Worm (Caenorhabditis elegans): ENCODE measurements around the gene acs-15.

Gene acs-15

DNA sequence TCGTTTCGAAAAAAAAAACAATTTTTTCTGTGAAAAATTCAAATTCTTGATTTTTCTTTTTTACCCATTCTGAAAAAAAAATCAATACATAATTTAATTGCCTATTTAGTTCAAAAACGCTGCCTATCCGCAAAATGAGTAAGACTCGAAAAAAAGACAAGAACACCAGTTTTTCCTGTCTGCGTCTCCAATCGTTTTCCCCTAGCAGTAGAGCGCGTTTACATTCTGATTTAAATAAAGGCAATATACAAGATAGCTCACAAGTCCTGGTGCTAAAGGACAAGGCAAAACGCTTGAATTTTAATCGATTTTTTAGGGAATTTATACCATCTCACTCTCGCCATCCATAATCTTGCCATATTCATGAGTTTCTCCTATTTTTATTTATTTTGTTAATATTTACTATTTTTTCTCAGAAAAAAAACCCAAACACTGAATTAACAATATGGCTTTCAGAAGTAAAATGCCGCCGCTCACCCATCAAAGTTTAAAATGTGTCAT, 19.5 kb upstream of the acs-15 start, which contains the start of gene fbxc-33:
fbxc-33 (plus strand) TSS at position 451 of the 501 bp plus-strand sequence.
- TF ChIP-seq ceh-13 (GFP tag; optimal IDR thresholded peaks at IDR 0.05): no peak
- no peak for TF ChIP-seq ceh-36 (tag; optimal IDR thresholded peaks at IDR 0.05)
- TF ChIP-seq tbx-37 (GFP tag; conservative IDR thresholded peaks at IDR 0.05): no peak
- no peak for TF ChIP-seq flt-1 (GFP tag; IDR thresholded peaks at IDR 0.05)
- no peak for TF ChIP-seq pes-1 (GFP tag; IDR thresholded peaks at IDR 0.05)
- TF ChIP-seq hnd-1 (tag; optimal IDR thresholded peaks at IDR 0.05): no peak
- TF ChIP-seq sea-1 (GFP tag; conservative IDR thresholded peaks at IDR 0.05): no peak
- no peak for TF ChIP-seq ama-1 (optimal IDR thresholded peaks at IDR 0.05)
- TF ChIP-seq ets-7 (tag; optimal IDR thresholded peaks at IDR 0.05): no peak
- no peak for TF ChIP-seq B0310.2 (tag; optimal IDR thresholded peaks at IDR 0.05)
- TF ChIP-seq F13C5.2 (tag; optimal IDR thresholded peaks at IDR 0.05): no peak
- no peak for TF ChIP-seq hmg-4 (GFP tag; optimal IDR thresholded peaks at IDR 0.05)
- no peak for TF ChIP-seq hmbx-1 (tag; optimal IDR thresholded peaks at IDR 0.05)

DNA sequence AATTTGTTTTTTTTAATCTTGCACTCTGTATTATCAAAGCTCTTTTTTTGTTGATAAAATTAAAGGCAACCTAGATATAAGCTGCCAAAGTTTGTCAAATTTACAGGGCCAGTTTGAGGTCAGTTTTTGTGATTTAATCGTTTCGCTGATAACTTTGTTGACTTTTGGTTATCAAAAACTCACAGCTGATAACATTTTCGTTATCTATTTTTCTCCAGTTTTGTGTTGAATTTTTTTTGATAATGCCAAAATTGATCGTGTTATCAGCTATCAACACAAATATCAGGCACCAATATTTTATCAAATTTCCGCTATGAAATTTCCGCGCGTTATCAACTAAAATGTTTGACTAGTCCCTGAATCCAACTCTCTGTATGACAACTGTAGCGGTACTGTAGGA, 17.6 kb upstream of the acs-15 start:
- TF ChIP-seq hmg-4 (GFP tag; optimal IDR thresholded peaks at IDR 0.05) (no peak), ceh-36 (tag; optimal IDR thresholded peaks at IDR 0.05) (no peak), tbx-11 (GFP tag; IDR thresholded peaks at IDR 0.05) (no peak), pes-1 (GFP tag; IDR thresholded peaks at IDR 0.05) (no peak), hnd-1 (tag; optimal IDR thresholded peaks at IDR 0.05) (no peak), tbx-37 (GFP tag; conservative IDR thresholded peaks at IDR 0.05) (no peak), ceh-13 (GFP tag; optimal IDR thresholded peaks at IDR 0.05) (no peak), tra-4 (tag; optimal IDR thresholded peaks at IDR 0.05) (no peak), ets-7 (tag; optimal IDR thresholded peaks at IDR 0.05) (no peak)

DNA sequence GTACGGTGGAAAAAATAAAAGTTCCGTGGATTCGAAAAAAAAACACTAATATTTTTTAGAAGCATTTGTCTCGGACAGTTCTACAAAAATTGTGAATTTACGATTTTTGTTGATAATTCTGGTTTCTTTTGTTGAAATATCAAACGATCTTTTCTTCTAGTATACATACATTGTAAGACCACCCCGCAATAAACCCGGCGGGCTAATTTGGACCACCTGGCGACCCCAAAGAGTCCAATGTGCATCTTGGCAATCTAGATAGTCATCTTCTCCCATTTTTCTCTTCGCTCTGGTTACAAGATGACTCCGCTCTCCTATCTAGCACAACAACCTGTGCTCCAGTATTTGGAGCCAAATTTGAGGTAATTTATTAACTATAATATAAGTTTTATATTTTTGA, 17.0 kb upstream of the acs-15 start, which contains the start of gene fbxc-29:
fbxc-29 (plus strand) TSS at position 301 of the 400 bp plus-strand sequence.
- TF ChIP-seq ets-7 (tag; optimal IDR thresholded peaks at IDR 0.05) (no peak), hnd-1 (tag; optimal IDR thresholded peaks at IDR 0.05) (no peak), ceh-36 (tag; optimal IDR thresholded peaks at IDR 0.05) (no peak), tbx-11 (GFP tag; IDR thresholded peaks at IDR 0.05) (no peak), hmbx-1 (tag; optimal IDR thresholded peaks at IDR 0.05) (no peak), sea-1 (GFP tag; conservative IDR thresholded peaks at IDR 0.05) (no peak), tra-4 (tag; optimal IDR thresholded peaks at IDR 0.05) (no peak), scrt-1 (GFP tag; IDR thresholded peaks at IDR 0.05) (no peak), ceh-13 (GFP tag; optimal IDR thresholded peaks at IDR 0.05) (no peak), pes-1 (GFP tag; IDR thresholded peaks at IDR 0.05) (no peak), flt-1 (GFP tag; IDR thresholded peaks at IDR 0.05) (no peak), F13C5.2 (tag; optimal IDR thresholded peaks at IDR 0.05) (no peak), B0310.2 (tag; optimal IDR thresholded peaks at IDR 0.05) (no peak), ama-1 (optimal IDR thresholded peaks at IDR 0.05) (no peak), aly-1 (tag; optimal IDR thresholded peaks at IDR 0.05) (no peak), tbx-37 (GFP tag; conservative IDR thresholded peaks at IDR 0.05) (no peak), hmg-4 (GFP tag; optimal IDR thresholded peaks at IDR 0.05) (no peak)

DNA sequence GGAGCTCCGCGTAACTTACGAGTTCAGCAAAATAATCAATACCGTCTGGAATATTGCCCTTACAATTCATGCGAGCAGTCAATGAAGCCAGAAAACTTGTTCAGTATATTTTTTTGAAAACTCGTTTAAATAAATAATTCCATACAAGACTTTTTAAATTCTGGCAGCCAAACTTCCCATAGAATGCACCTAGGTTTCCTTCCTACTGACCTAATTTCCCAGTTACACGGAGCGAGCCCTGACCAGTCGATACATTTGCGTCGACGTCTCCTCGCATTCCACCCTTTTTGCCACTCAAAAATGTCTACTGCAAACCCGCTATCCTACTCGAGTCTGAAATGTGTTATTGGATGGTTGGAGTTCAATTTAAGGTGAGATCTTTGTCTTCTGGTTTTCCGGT, 15.5 kb upstream of the acs-15 start, which contains the start of gene fbxc-30:
fbxc-30 (plus strand) TSS at position 301 of the 400 bp plus-strand sequence.
- no peak for TF ChIP-seq ceh-36 (tag; optimal IDR thresholded peaks at IDR 0.05)
- TF ChIP-seq hmg-4 (GFP tag; optimal IDR thresholded peaks at IDR 0.05): no peak

DNA sequence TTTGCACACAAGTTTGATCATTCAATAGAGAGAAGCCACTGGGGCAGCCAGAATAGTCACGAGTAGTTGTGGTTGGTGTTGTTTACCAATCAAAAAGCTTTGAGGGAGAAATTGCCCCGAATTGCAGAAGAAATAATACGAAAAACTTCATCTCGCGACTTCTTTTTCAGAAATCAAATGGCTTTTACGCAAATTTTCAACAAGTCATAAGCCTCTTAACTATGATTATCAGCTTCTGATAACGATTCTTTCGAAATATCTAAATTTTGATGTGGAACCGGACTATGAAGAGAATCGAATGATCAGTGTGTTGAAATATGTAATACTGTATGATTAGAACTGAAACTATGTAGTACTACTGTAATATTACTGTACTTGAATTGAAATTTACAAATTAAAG, 12.5 kb upstream of the acs-15 start:
- TF ChIP-seq F13C5.2 (tag; optimal IDR thresholded peaks at IDR 0.05): no peak

DNA sequence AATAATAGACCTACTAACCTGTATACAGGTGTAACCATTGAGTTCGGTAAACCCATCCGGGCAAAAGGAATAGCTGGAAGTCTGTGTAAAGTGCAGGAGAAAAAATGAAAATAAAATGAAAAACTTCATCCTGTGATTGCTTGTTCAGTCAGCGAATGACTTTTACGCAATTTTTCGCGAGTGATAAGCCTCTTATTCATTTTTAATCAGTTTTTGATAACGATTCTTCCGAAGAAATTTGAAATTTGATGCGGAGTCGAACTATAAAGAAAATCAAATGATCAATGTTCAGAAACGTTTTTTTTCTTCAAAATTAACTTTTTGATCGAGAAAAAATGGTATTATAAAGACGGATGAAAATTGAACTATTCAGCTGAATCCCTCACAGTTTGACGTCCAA, 10.0 kb upstream of the acs-15 start:
- TF ChIP-seq F13C5.2 (tag; optimal IDR thresholded peaks at IDR 0.05) (no peak), hmg-4 (GFP tag; optimal IDR thresholded peaks at IDR 0.05) (no peak), tbx-11 (GFP tag; IDR thresholded peaks at IDR 0.05) (no peak), hnd-1 (tag; optimal IDR thresholded peaks at IDR 0.05) (no peak), ama-1 (optimal IDR thresholded peaks at IDR 0.05) (no peak), ets-7 (tag; optimal IDR thresholded peaks at IDR 0.05) (no peak), hmbx-1 (tag; optimal IDR thresholded peaks at IDR 0.05) (no peak), ceh-36 (tag; optimal IDR thresholded peaks at IDR 0.05) (no peak)

DNA sequence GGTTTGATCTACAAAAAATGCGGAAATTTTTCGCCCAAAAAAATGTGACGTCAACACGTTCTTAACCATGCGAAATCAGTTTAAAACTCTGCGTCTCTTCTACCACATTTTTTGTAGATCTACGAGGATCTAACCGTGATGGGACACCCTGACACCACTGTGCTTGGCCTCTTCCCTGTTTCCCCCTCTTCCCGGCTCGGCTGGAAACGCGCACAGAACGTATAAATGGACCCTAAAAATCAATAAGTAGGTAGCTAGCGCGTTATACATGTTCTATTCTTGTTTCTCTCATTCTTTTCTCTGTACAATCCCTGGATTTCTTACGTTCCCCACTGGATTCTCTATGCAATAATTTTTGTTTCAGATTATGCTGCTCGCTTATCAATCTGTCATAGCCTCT, 9.3 kb upstream of the acs-15 start, which contains the start of gene fbxc-28:
fbxc-28 (plus strand) TSS at position 301 of the 400 bp plus-strand sequence.
- TF ChIP-seq aly-1 (tag; optimal IDR thresholded peaks at IDR 0.05): no peak
- no peak for TF ChIP-seq tbx-37 (GFP tag; conservative IDR thresholded peaks at IDR 0.05)
- TF ChIP-seq ama-1 (optimal IDR thresholded peaks at IDR 0.05): no peak
- no peak for TF ChIP-seq hmbx-1 (tag; optimal IDR thresholded peaks at IDR 0.05)
- no peak for TF ChIP-seq hmg-4 (GFP tag; optimal IDR thresholded peaks at IDR 0.05)
- no peak for TF ChIP-seq ceh-36 (tag; optimal IDR thresholded peaks at IDR 0.05)
- no peak for TF ChIP-seq F13C5.2 (tag; optimal IDR thresholded peaks at IDR 0.05)
- TF ChIP-seq ceh-13 (GFP tag; optimal IDR thresholded peaks at IDR 0.05): no peak
- TF ChIP-seq hnd-1 (tag; optimal IDR thresholded peaks at IDR 0.05): no peak
- TF ChIP-seq scrt-1 (GFP tag; IDR thresholded peaks at IDR 0.05): no peak
- TF ChIP-seq B0310.2 (tag; optimal IDR thresholded peaks at IDR 0.05): no peak
- no peak for TF ChIP-seq sea-1 (GFP tag; conservative IDR thresholded peaks at IDR 0.05)
- TF ChIP-seq flt-1 (GFP tag; IDR thresholded peaks at IDR 0.05): no peak
- TF ChIP-seq pes-1 (GFP tag; IDR thresholded peaks at IDR 0.05): no peak
- TF ChIP-seq tbx-11 (GFP tag; IDR thresholded peaks at IDR 0.05): no peak
- TF ChIP-seq ets-7 (tag; optimal IDR thresholded peaks at IDR 0.05): no peak
- TF ChIP-seq tra-4 (tag; optimal IDR thresholded peaks at IDR 0.05): no peak

DNA sequence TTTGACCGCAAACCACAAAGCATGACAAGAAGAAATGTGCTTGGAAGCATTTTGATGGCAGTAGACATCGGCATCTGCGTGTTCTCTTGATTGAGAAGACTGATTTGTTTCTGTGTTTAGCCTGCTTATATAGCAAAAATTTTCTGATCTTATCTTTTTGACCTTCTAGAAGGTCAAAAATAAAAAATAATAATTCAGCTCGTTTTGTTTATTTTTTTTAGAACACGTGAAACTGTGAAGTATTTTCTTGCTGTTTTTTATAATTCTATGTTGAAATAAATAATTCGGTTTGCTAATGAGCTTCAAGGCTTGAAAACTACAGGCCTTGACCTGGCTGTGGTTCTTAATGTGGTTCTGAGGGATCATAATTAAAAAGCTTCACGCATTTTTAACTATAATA, 5.5 kb upstream of the acs-15 start, which contains the start of gene R07C3.13:
R07C3.13 (minus strand) TSS at position 101 of the 400 bp plus-strand sequence.
- TF ChIP-seq tbx-37 (GFP tag; conservative IDR thresholded peaks at IDR 0.05) (no peak), pes-1 (GFP tag; IDR thresholded peaks at IDR 0.05) (no peak), hnd-1 (tag; optimal IDR thresholded peaks at IDR 0.05) (no peak), ceh-13 (GFP tag; optimal IDR thresholded peaks at IDR 0.05) (no peak), tra-4 (tag; optimal IDR thresholded peaks at IDR 0.05) (no peak)
